Fruit fly (Drosophila melanogaster) whole organism, larva: Measurements from ENCODE around the gene CG7065.

Experiments used
- noc ChIP-seq: fragments of 200-800 bp; sonication (Bioruptor generic); optimal IDR thresholded peaks from 3 replicates; lab custom pipeline; 2019; ENCODE audit warnings: missing biosample characterization, mild to moderate bottlenecking, missing genetic modification characterization, moderate library complexity

Gene CG7065

DNA sequence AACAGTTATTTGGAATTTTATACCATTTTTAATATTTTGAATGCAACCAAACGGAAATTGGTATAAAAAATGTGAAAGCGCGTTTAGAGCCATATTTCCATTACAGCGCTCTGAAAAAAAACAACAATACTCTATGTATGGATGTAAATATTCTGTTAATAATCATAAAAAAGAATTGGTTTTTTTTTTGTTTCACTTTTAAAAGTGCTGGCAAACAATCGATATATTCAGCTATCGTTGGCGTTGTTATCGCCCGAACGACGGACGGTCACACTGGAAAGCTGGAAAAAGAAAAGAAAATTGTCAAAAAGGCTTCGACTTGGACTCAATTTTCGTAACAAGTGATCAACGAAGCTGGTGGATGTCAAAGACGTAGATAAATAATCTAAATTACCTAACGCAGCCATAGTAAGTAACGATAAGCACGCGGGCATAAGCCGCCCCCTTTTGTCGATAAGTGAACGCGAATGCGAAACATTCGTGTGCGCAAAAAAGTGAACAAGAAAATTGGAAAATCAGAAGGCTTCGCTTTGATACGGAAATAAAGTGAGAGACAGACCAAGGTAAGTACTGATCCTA lies at the start of gene CG7065:
Gene CG7065 (plus strand): TSS at position 270 of the 579 bp plus-strand sequence.
- TF ChIP-seq noc (tag; lab: Kevin White, UChicago) = no peak

DNA sequence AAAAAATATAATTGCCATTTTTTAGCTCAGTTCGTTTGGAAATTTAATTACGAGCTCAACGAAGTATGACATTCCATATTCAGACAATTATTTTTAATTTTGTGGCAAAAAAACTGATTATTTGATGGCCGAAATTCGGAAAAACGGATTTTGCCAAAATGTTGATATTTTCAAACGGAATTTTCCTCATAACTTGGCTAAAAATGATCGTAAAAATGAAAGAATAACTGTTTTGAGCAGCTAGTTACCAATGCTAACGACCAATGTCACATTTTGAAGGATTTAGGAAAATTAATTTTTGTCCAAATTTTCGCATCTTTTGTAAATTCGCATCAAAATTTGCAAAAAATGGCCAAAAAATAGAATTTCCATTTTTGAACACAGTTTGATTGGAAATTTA lies 49.2 kb upstream of the CG7065 start:
- no peak for TF ChIP-seq noc (tag; lab: Kevin White, UChicago)

DNA sequence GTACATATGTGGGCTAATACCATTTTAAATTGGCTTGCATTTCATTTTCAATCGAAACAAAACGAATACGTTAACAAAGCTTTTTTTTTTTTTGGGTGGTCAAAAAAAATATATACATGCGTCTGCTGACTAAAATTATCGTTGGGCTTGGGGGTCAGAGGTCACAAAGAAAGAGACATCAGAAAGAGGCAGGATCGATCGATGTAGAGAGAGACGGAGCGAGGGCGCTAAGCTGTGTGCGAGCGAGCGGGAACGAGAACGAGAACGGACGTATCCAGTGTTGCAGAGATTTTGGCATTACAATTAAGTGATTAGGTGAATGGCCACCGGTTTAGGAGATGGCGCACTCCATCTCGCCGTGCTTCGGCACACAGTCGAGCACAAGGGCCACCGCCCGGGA lies 48.4 kb upstream of the CG7065 start:
- TF ChIP-seq noc (tag; lab: Kevin White, UChicago) = no peak

DNA sequence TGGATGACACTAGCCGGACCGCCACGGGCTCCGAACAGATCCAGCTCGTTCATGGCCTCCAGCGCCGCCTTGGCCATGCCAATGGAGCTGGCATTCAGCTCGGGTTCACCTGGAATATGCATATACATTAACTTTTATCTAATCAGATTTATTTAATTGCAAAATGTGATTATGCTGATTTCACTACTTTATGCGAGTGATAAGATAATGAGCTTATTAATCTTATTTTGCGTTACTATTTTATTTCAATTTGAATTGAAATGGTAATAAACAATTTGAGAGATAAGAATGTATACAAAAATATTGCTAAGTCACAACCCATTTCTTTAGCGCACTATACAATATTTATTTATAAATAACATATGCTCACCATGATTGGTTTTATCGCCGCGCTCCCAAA lies 40.2 kb upstream of the CG7065 start:
- no peak for TF ChIP-seq noc (tag; lab: Kevin White, UChicago)

dm6 chrX:9103308-9104185 lies 38.7 kb upstream of the CG7065 start, which contains the start of gene CG7766:
TSS of gene CG7766 (minus strand) at chrX:9103739.
- no peak for TF ChIP-seq noc (tag; lab: Kevin White, UChicago)

dm6 chrX:9106212-9106774 lies 36.0 kb upstream of the CG7065 start, which contains the start of gene Bx42:
TSS of gene Bx42 (minus strand) at chrX:9106604.
- no peak for TF ChIP-seq noc (tag; lab: Kevin White, UChicago)

DNA sequence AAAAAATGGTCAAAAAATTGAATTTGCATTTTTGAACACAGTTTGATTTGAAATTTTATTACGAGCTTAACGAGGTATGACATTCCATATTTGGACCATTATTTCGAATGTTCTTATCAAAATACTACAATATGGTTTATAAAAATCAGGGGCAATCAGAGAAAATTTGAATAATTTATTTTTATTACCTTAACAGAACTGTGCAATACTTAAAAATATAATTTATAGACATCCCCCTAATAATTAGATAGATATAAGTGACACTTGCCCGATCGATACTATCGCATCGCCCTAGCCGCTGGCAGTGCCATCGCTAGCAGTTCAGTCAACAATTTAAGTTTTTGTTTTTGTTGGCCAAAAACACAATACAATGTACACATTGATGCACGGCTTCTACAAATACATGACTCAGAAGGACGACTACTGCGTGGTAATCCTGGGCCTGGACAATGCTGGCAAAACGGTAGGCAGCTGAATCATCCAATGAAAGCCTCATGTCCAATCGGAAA lies 35.5 kb upstream of the CG7065 start, which contains the start of gene Arfrp1:
Gene Arfrp1 (plus strand): TSS at position 295 of the 509 bp plus-strand sequence.
- TF ChIP-seq noc (tag; lab: Kevin White, UChicago) = no peak

dm6 chrX:9108387-9108786 lies 33.9 kb upstream of the CG7065 start, which contains the start of gene AP-1gamma:
TSS of gene AP-1gamma (plus strand) at chrX:9108691.
- TF ChIP-seq noc (tag; lab: Kevin White, UChicago) = no peak

dm6 chrX:9109072-9109844 lies 33.0 kb upstream of the CG7065 start:
- no peak for TF ChIP-seq noc (tag; lab: Kevin White, UChicago)

dm6 chrX:9110155-9110909 lies 32.0 kb upstream of the CG7065 start:
- no peak for TF ChIP-seq noc (tag; lab: Kevin White, UChicago)

- TF ChIP-seq noc (tag; lab: Kevin White, UChicago) = no peak
Observed at dm6 chrX:9117831-9118230, 24.5 kb upstream of the CG7065 start.

DNA sequence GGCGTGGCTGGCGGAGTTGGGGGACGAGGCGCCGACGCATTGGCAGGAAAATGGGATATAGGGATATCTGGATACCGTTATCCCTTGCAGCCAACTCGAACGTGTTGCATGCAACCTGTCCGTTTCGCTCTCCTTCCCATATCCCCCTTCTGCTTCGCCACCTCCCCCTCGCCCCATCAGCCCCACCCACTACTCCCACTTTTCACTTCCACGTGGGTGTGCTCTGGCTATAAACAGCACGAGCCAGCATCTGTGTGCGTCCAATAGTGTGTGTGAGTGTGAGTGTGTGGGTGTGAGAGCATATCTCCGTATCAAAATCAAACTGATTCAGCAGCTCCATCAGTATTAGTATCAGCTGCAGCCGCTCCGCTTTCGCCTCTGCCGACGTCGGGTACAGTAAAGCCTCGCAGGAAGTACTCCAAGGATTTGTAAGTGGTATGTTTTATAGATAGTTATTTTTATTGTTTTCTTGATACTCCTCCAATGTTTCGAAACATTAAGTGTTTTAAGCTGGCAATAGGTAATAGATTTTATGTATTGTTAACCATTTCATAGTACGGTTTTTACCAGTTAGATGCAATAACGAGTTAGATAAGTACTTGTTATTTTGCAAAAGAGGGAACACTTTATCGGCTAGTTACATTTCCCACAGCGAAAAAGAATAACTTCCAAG lies 23.2 kb upstream of the CG7065 start:
- TF ChIP-seq noc (tag; lab: Kevin White, UChicago) = no peak

dm6 chrX:9119671-9120364 lies 22.5 kb upstream of the CG7065 start:
- TF ChIP-seq noc (tag; lab: Kevin White, UChicago) = no peak
